Worm (Caenorhabditis elegans): ENCODE measurements around the gene ins-39.

DNA sequence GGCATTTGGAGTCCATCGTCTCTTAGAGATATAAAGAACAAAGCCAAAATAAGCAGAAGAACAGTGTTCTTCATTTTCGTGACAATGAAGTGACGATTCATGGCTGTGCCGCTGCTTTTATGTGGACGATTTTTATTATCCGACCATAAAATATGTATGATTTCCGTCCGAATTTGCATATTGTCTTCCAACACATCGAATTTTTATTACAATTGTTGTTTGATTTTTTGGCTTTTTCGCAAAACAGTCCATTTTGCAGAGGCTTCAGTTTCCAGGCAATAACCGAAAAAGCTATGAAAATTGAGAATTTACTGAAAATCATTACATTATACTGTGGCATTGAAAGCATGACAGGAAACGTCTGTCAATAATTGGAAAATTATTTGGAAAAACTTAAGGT is 40.3 kb upstream of the ins-39 start, which contains the start of gene F56C3.8:
- TF ChIP-seq flt-1 (GFP tag; IDR thresholded peaks at IDR 0.05) = no peak
- TF ChIP-seq tab-1 (GFP tag; IDR thresholded peaks at IDR 0.05) = no peak
- no peak for TF ChIP-seq med-1 (GFP tag; optimal IDR thresholded peaks at IDR 0.05; ENCODE audit: insufficient read depth)
- no peak for TF ChIP-seq cog-1 (tag; optimal IDR thresholded peaks at IDR 0.05)
- TF ChIP-seq T22C8.4 (GFP tag; IDR thresholded peaks at IDR 0.05) = no peak
- TF ChIP-seq ztf-29 (GFP tag; IDR thresholded peaks at IDR 0.05) = no peak
- no peak for TF ChIP-seq ztf-23 (GFP tag; IDR thresholded peaks at IDR 0.05)
